Worm (Caenorhabditis elegans) whole organism, young adult: ENCODE measurements around the gene T19C4.5.

Experiments
- C06A6.2 ChIP-seq: fragments of 200-800 bp; sonication (Bioruptor generic); conservative IDR thresholded peaks from 2 replicates; pipeline ENCODE4 v1.3.6; 2022; ENCODE audit warnings: missing genetic modification characterization, missing compliant biosample characterization
- F10E7.11 ChIP-seq: sonication (generic microtip); optimal IDR thresholded peaks from 2 replicates; lab custom pipeline; 2017; ENCODE audit warnings: mild to moderate bottlenecking, missing genetic modification characterization, moderate library complexity, missing compliant biosample characterization
- F22D6.2 ChIP-seq: sonication (generic microtip); optimal IDR thresholded peaks from 2 replicates; lab custom pipeline; 2016; ENCODE audit warnings: mild to moderate bottlenecking, missing genetic modification characterization, missing compliant biosample characterization
- F39B2.1 ChIP-seq: fragments of 200-800 bp; sonication (Bioruptor generic); IDR thresholded peaks from 2 replicates; pipeline ENCODE4 v1.3.6; 2022; ENCODE audit warnings: missing genetic modification reagents, missing genetic modification characterization, missing compliant biosample characterization
- F49E8.2 ChIP-seq: sonication (generic microtip); optimal IDR thresholded peaks from 3 replicates; lab custom pipeline; 2017; ENCODE audit warnings: missing genetic modification characterization, mild to moderate bottlenecking, missing compliant biosample characterization, antibody characterized with exemption, moderate library complexity; ENCODE audit not compliant: insufficient read depth
- F57C9.4 ChIP-seq: sonication (generic microtip); optimal IDR thresholded peaks from 2 replicates; lab custom pipeline; 2017; ENCODE audit warnings: mild to moderate bottlenecking, missing genetic modification characterization, missing compliant biosample characterization
- K12H6.12 ChIP-seq: fragments of 200-800 bp; sonication (Bioruptor generic); optimal IDR thresholded peaks from 2 replicates; lab custom pipeline; 2018; ENCODE audit warnings: mild to moderate bottlenecking, missing genetic modification characterization, missing compliant biosample characterization
- Y53F4B.3 ChIP-seq: fragments of 200-800 bp; sonication (Bioruptor generic); IDR thresholded peaks from 2 replicates; pipeline ENCODE4 v1.3.6; 2022; ENCODE audit warnings: missing genetic modification reagents, missing genetic modification characterization, missing compliant biosample characterization
- Y56A3A.18 ChIP-seq: fragments of 200-800 bp; sonication (Bioruptor generic); IDR thresholded peaks from 2 replicates; pipeline ENCODE4 v1.3.6; 2022; ENCODE audit warnings: missing genetic modification reagents, missing genetic modification characterization, missing compliant biosample characterization
- Y67H2A.10 ChIP-seq: fragments of 200-800 bp; sonication (Bioruptor generic); conservative IDR thresholded peaks from 2 replicates; pipeline ENCODE4 v1.3.6; 2022; ENCODE audit warnings: missing genetic modification reagents, missing genetic modification characterization, missing compliant biosample characterization
- Y95B8A.8 ChIP-seq: fragments of 200-800 bp; sonication (Bioruptor generic); IDR thresholded peaks from 2 replicates; pipeline ENCODE4 v1.3.6; 2022; ENCODE audit warnings: missing genetic modification reagents, missing genetic modification characterization, missing compliant biosample characterization
- aptf-3 ChIP-seq: fragments of 200-800 bp; sonication (Bioruptor generic); IDR thresholded peaks from 2 replicates; pipeline ENCODE4 v1.3.6; 2022; ENCODE audit warnings: missing genetic modification characterization, missing compliant biosample characterization
- attf-6 ChIP-seq: fragments of 200-800 bp; sonication (Bioruptor generic); IDR thresholded peaks from 2 replicates; pipeline ENCODE4 v1.3.6; 2022; ENCODE audit warnings: missing genetic modification reagents, missing genetic modification characterization, missing compliant biosample characterization
- ccch-3 ChIP-seq: fragments of 200-800 bp; sonication (Bioruptor generic); optimal IDR thresholded peaks from 2 replicates; lab custom pipeline; 2018; ENCODE audit warnings: mild to moderate bottlenecking, missing genetic modification characterization, missing compliant biosample characterization
- cebp-1 ChIP-seq, 2 experiments: fragments of 200-800 bp in 1 of 2; sonication (Bioruptor generic) in 1 of 2; sonication (generic microtip) in 1 of 2; IDR thresholded peaks in 1 of 2; optimal IDR thresholded peaks in 1 of 2; 2 replicates each; pipeline versions ENCODE4 v1.3.6 to Lab custom; 2017 to 2022; ENCODE audit warnings: missing compliant biosample characterization in 2 of 2, missing genetic modification characterization in 2 of 2, mild to moderate bottlenecking in 1 of 2, missing genetic modification reagents in 1 of 2, moderate library complexity in 1 of 2
- ceh-58 ChIP-seq: fragments of 200-800 bp; sonication (Bioruptor generic); IDR thresholded peaks from 2 replicates; pipeline ENCODE4 v1.3.6; 2022; ENCODE audit warnings: missing genetic modification characterization, missing compliant biosample characterization
- ceh-79 ChIP-seq: sonication (generic microtip); optimal IDR thresholded peaks from 2 replicates; lab custom pipeline; 2017; ENCODE audit warnings: mild to moderate bottlenecking, missing genetic modification characterization, missing compliant biosample characterization
- efl-1 ChIP-seq: fragments of 150-350 bp; optimal IDR thresholded peaks from 2 replicates; lab custom pipeline; 2014; ENCODE audit warnings: missing biosample characterization, missing genetic modification reagents, missing genetic modification characterization
- lin-40 ChIP-seq: sonication (generic microtip); optimal IDR thresholded peaks from 2 replicates; lab custom pipeline; 2016; ENCODE audit warnings: missing genetic modification characterization, mild to moderate bottlenecking, missing compliant biosample characterization, missing genotype, missing genetic modification reagents
- lsl-1 ChIP-seq: fragments of 200-800 bp; sonication (Bioruptor generic); optimal IDR thresholded peaks from 2 replicates; lab custom pipeline; 2018; ENCODE audit warnings: mild to moderate bottlenecking, missing genetic modification characterization, moderate library complexity, missing compliant biosample characterization
- nfyb-1 ChIP-seq: fragments of 200-800 bp; sonication (Bioruptor generic); IDR thresholded peaks from 2 replicates; pipeline ENCODE4 v1.3.6; 2022; ENCODE audit warnings: missing genetic modification reagents, missing genetic modification characterization, missing compliant biosample characterization
- nhr-179 ChIP-seq: sonication (generic microtip); optimal IDR thresholded peaks from 2 replicates; lab custom pipeline; 2016; ENCODE audit warnings: mild to moderate bottlenecking, missing genetic modification characterization, missing compliant biosample characterization
- nhr-27 ChIP-seq: fragments of 200-800 bp; sonication (Bioruptor generic); optimal IDR thresholded peaks from 2 replicates; lab custom pipeline; 2018; ENCODE audit warnings: mild to moderate bottlenecking, missing genetic modification characterization, moderate library complexity, missing compliant biosample characterization
- nhr-80 ChIP-seq: sonication (generic microtip); optimal IDR thresholded peaks from 2 replicates; lab custom pipeline; 2016; ENCODE audit warnings: missing genetic modification characterization, missing compliant biosample characterization
- rcor-1 ChIP-seq: fragments of 200-800 bp; sonication (Bioruptor generic); IDR thresholded peaks from 2 replicates; pipeline ENCODE4 v1.3.6; 2022; ENCODE audit warnings: missing genetic modification reagents, missing genetic modification characterization, missing compliant biosample characterization
- rpc-1 ChIP-seq, 2 experiments: fragments of 150-350 bp in 1 of 2; sonication (generic microtip) in 1 of 2; optimal IDR thresholded peaks; 2 replicates each; lab custom pipeline; 2014 to 2018; ENCODE audit warnings: missing biosample characterization in 1 of 2, missing genetic modification characterization in 1 of 2, missing genetic modification reagents in 1 of 2, missing genotype in 1 of 2
- snpc-1.1 ChIP-seq: sonication (generic microtip); optimal IDR thresholded peaks from 2 replicates; lab custom pipeline; 2017; ENCODE audit warnings: missing genetic modification characterization, mild to moderate bottlenecking, missing compliant biosample characterization, antibody characterized with exemption, moderate library complexity, missing genotype, missing genetic modification reagents; ENCODE audit not compliant: insufficient read depth
- snpc-1.3 ChIP-seq: sonication (generic microtip); optimal IDR thresholded peaks from 2 replicates; lab custom pipeline; 2017; ENCODE audit warnings: missing genetic modification characterization, mild to moderate bottlenecking, missing compliant biosample characterization, antibody characterized with exemption, moderate library complexity, missing genotype, missing genetic modification reagents; ENCODE audit not compliant: insufficient read depth
- snpc-3.4 ChIP-seq: sonication (generic microtip); optimal IDR thresholded peaks from 2 replicates; lab custom pipeline; 2017; ENCODE audit warnings: missing genetic modification characterization, mild to moderate bottlenecking, missing compliant biosample characterization, antibody characterized with exemption, moderate library complexity, missing genotype, missing genetic modification reagents
- sptf-2 ChIP-seq: fragments of 200-800 bp; sonication (Bioruptor generic); optimal IDR thresholded peaks from 2 replicates; lab custom pipeline; 2018; ENCODE audit warnings: mild to moderate bottlenecking, missing genetic modification characterization, missing compliant biosample characterization
- tbx-9 ChIP-seq: sonication (generic microtip); optimal IDR thresholded peaks from 2 replicates; lab custom pipeline; 2016; ENCODE audit warnings: borderline replicate concordance, missing genetic modification characterization, inconsistent platforms, missing compliant biosample characterization
- zfh-2 ChIP-seq: fragments of 200-800 bp; sonication (Bioruptor generic); conservative IDR thresholded peaks from 2 replicates; pipeline ENCODE4 v1.3.6; 2022; ENCODE audit warnings: missing genetic modification reagents, missing genetic modification characterization, missing compliant biosample characterization
- ztf-22 ChIP-seq: fragments of 200-800 bp; sonication (Bioruptor generic); optimal IDR thresholded peaks from 2 replicates; lab custom pipeline; 2018; ENCODE audit warnings: mild to moderate bottlenecking, missing genetic modification characterization, moderate library complexity, missing compliant biosample characterization
- ztf-3 ChIP-seq: fragments of 200-800 bp; sonication (Bioruptor generic); optimal IDR thresholded peaks from 2 replicates; lab custom pipeline; 2018; ENCODE audit warnings: mild to moderate bottlenecking, missing genetic modification characterization, missing compliant biosample characterization
- ztf-6 ChIP-seq: fragments of 200-800 bp; sonication (Bioruptor generic); IDR thresholded peaks from 2 replicates; pipeline ENCODE4 v1.3.6; 2022; ENCODE audit warnings: missing genetic modification reagents, missing genetic modification characterization, missing compliant biosample characterization

Gene T19C4.5

DNA sequence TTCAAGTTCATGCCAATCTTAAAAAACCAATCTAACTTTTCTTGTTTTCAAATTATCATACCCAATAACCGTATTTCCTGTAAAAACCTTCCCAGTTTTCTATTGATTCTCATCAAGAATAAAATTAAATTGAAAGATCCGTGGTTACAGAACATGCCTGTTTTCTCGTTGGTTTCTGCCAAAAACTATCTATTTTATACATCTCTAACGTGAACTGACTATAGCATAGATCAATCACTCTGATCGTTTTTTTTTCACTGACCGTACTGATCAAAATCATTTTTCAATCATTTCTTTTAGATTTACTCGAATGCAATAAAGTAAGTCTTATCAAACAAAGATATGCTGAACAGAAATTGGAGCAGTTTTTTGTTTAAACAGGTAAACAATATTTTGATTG, 47.1 kb upstream of the T19C4.5 start, which contains the start of gene C06H2.2 (continued):
- TF ChIP-seq rcor-1: no peak

DNA sequence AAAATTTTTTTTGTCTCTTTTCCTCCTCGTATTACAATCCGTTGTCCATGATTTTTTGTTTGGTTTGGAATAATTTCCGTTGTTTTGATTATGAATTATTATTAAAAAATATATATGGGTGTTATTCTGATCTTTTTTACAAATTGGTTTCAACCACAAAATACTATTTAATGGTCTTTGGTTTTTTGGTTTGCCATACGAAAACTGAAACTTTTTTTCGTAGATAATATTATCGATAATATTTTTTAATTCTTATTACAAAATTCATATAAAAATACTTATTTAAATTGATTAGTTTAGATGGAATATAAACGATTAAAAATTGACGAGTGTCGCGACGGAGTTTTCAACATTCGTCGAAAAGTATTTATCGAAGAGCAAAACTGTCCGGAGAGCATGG, 44.8 kb upstream of the T19C4.5 start, which contains the start of gene jmjd-5:
Gene jmjd-5 (plus strand): TSS at position 301 of the 400 bp plus-strand sequence.
- TF ChIP-seq ztf-6 (GFP tag; lab: Robert Waterston, UW) (no peak), snpc-1.3 (tag; lab: Kevin White, UChicago) (no peak), Y67H2A.10 (GFP tag; lab: Robert Waterston, UW) (no peak), aptf-3 (GFP tag; lab: Robert Waterston, UW) (no peak), F49E8.2 (tag; lab: Kevin White, UChicago) (no peak), C06A6.2 (GFP tag; lab: Robert Waterston, UW) (no peak), sptf-2 (GFP tag; lab: Kevin White, UChicago) (no peak), nhr-80 (tag; lab: Kevin White, UChicago) (no peak), lsl-1 (GFP tag; lab: Kevin White, UChicago) (no peak)

DNA sequence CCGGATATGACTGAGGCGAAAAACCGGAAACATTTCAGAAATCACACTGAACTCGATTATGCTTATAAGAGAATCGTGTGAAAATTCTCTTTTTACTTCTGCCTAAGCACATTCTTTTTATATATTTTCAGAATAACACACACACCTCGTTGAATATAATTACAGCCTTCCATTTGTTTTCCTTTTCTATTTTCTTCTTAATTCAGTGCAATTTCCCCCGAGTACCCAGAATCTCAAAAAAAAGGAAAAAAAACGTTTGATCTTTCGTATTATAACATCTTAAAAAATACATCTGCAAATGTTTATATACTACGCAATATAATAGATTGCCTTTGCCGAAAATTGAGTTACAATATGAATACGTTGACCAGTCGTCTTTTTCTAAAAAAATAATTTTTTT, 40.2 kb upstream of the T19C4.5 start:
- TF ChIP-seq nhr-179 (tag; lab: Kevin White, UChicago) (no peak), snpc-1.3 (tag; lab: Kevin White, UChicago) (no peak), cebp-1 (GFP tag; IDR thresholded peaks at IDR 0.05; lab: Robert Waterston, UW) (no peak), cebp-1 (tag; optimal IDR thresholded peaks at IDR 0.05; lab: Kevin White, UChicago) (no peak), ztf-22 (GFP tag; lab: Kevin White, UChicago) (no peak), zfh-2 (GFP tag; lab: Robert Waterston, UW) (no peak), Y56A3A.18 (GFP tag; lab: Robert Waterston, UW) (no peak), tbx-9 (tag; lab: Kevin White, UChicago) (no peak)

DNA sequence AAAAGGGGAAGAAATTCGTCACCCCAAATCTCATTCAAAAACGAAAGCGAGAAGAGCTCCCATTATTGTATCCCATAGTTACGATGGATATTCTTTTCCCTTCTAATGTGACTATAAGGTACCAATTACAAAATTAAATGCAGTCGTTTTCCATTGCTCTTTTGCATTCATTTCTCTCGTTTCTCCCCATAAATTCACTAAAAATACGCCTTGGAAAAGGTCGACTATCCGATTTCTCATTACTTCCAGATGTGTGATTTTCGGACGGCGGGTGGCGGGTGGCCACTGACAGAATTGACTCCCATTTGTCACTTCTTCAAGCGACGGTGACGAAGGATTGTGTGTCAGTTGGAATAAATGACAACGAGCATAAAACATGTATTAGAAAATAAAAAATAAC, 38.5 kb upstream of the T19C4.5 start:
- TF ChIP-seq attf-6 (no peak), ztf-3 (no peak), K12H6.12 (tag; lab: Kevin White, UChicago) (no peak), lsl-1 (GFP tag; lab: Kevin White, UChicago) (no peak), nhr-27 (no peak), rpc-1 (optimal IDR thresholded peaks at IDR 0.05; lab: Kevin White, UChicago) (no peak), rpc-1 (tag; optimal IDR thresholded peaks at IDR 0.05; lab: Kevin White, UChicago) (no peak), snpc-3.4 (tag; lab: Kevin White, UChicago) (no peak), snpc-1.1 (no peak), F10E7.11 (no peak), ceh-58 (no peak), F39B2.1 (GFP tag; lab: Robert Waterston, UW) (no peak), F57C9.4 (tag; lab: Kevin White, UChicago) (no peak), F22D6.2 (tag; lab: Kevin White, UChicago) (no peak), nfyb-1 (GFP tag; lab: Robert Waterston, UW) (no peak)

DNA sequence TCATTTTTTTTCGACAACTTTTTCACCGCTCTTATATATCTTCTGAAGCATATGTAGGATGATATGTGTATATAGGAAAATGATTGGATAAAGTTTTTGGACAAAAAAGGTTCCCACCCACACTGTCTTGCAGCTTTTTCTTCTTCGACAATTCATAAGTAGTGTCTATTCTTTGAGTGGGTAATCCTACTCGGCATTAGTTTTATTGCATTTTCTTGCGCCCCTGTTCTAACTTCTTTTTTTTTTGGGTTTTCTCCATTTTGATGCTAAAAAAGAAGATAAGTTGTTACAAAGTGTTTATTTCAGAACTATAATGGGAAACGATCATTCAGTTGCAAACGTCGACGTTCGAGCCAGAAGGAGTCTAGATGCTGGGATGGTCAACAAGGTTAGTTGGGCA, 37.7 kb upstream of the T19C4.5 start, which contains the start of gene glb-3:
Gene glb-3 (plus strand): TSS at position 301 of the 400 bp plus-strand sequence.
- TF ChIP-seq F49E8.2 (tag; lab: Kevin White, UChicago) (no peak), ceh-79 (tag; lab: Kevin White, UChicago) (no peak), sptf-2 (GFP tag; lab: Kevin White, UChicago) (no peak), ccch-3 (GFP tag; lab: Kevin White, UChicago) (no peak), Y53F4B.3 (GFP tag; lab: Robert Waterston, UW) (no peak), lin-40 (no peak), efl-1 (GFP tag; lab: Kevin White, UChicago) (no peak), Y95B8A.8 (GFP tag; lab: Robert Waterston, UW) (no peak)
